Worm (Caenorhabditis elegans) whole organism, mixed stage, embryonic: ENCODE data around the gene nhr-36.

Source experiments
- ceh-39 ChIP-seq: fragments of 150-350 bp; optimal IDR thresholded peaks from 2 replicates; lab custom pipeline; 2014; ENCODE audit warnings: missing biosample characterization, missing genetic modification characterization
- elt-3 ChIP-seq: fragments of 150-350 bp; optimal IDR thresholded peaks from 2 replicates; lab custom pipeline; 2014; ENCODE audit warnings: missing biosample characterization, missing genetic modification characterization
- nhr-237 ChIP-seq: fragments of 150-350 bp; optimal IDR thresholded peaks from 2 replicates; lab custom pipeline; 2014; ENCODE audit warnings: missing biosample characterization, missing genetic modification characterization
- nhr-28 ChIP-seq: fragments of 150-350 bp; optimal IDR thresholded peaks from 2 replicates; lab custom pipeline; 2014; ENCODE audit warnings: missing biosample characterization, missing genetic modification characterization
- pha-4 ChIP-seq: fragments of 150-350 bp; optimal IDR thresholded peaks from 2 replicates; lab custom pipeline; 2018; ENCODE audit warnings: missing biosample characterization, missing genetic modification reagents, missing genetic modification characterization
- ztf-11 ChIP-seq: fragments of 150-350 bp; optimal IDR thresholded peaks from 2 replicates; lab custom pipeline; 2014; ENCODE audit warnings: missing biosample characterization, missing genetic modification characterization

DNA sequence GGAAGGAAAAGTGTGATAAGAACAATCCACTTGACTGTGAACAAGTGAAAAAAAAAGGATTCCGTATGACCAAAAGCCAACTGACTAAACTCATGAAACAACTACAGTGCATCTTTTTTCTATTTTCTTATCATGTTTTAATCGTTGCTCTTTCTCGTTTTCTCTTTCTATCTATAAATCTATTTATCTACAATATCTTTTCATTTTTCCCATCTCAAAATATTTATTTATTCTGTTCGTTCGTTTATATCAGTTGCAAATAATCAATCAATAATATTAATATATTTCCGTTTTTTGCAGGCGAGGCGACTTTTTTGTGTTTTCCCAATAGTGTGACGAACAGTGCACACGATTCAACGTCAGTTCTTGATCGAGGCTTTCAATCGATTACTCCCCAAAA lies 35.9 kb upstream of the nhr-36 start, which contains the start of gene F44A2.5:
- TF ChIP-seq ceh-39 (tag; lab: Kevin White, UChicago) (no peak), elt-3 (tag; lab: Kevin White, UChicago) (no peak), ztf-11 (tag; lab: Kevin White, UChicago) (no peak), nhr-237 (tag; lab: Kevin White, UChicago) (no peak), nhr-28 (tag; lab: Kevin White, UChicago) (no peak), pha-4 (tag; lab: Kevin White, UChicago) (no peak)
